Fruit fly (Drosophila melanogaster) whole organism, embryonic: ENCODE measurements around the gene Nmt.

Source experiments
- ATbp ChIP-seq: fragments of 200-800 bp; sonication (Bioruptor generic); optimal IDR thresholded peaks from 2 replicates; lab custom pipeline; 2017; ENCODE audit warnings: missing biosample characterization, mild to moderate bottlenecking, missing genetic modification characterization, missing genetic modification reagents
- Asciz ChIP-seq: fragments of 200-800 bp; sonication (Bioruptor generic); optimal IDR thresholded peaks from 2 replicates; lab custom pipeline; 2017; ENCODE audit warnings: missing biosample characterization, mild to moderate bottlenecking, missing genetic modification characterization, missing genetic modification reagents
- BtbVII ChIP-seq: fragments of 200-800 bp; sonication (Bioruptor generic); optimal IDR thresholded peaks from 3 replicates; lab custom pipeline; 2017; ENCODE audit warnings: missing biosample characterization, mild to moderate bottlenecking, missing genetic modification characterization
- CG10274 ChIP-seq: fragments of 200-800 bp; sonication (Bioruptor generic); optimal IDR thresholded peaks from 3 replicates; lab custom pipeline; 2017; ENCODE audit warnings: missing biosample characterization, mild to moderate bottlenecking, missing genetic modification characterization
- CG10565 ChIP-seq: fragments of 200-800 bp; sonication (Bioruptor generic); optimal IDR thresholded peaks from 3 replicates; lab custom pipeline; 2016; ENCODE audit warnings: missing biosample characterization, mild to moderate bottlenecking, missing genetic modification characterization
- CG11093 ChIP-seq: fragments of 200-800 bp; sonication (Bioruptor generic); IDR thresholded peaks from 3 replicates; pipeline ENCODE4 v1.3.6; 2022; ENCODE audit warnings: missing biosample characterization, missing genetic modification characterization
- CG11504 ChIP-seq: fragments of 200-800 bp; sonication (Bioruptor generic); optimal IDR thresholded peaks from 3 replicates; lab custom pipeline; 2019; ENCODE audit warnings: missing biosample characterization, mild to moderate bottlenecking, missing genetic modification characterization, moderate library complexity
- CG11696 ChIP-seq: fragments of 200-800 bp; sonication (Bioruptor generic); IDR thresholded peaks from 2 replicates; pipeline ENCODE4 v1.3.6; 2022; ENCODE audit warnings: missing biosample characterization, missing genetic modification characterization
- CG1233 ChIP-seq: fragments of 200-800 bp; sonication (Bioruptor generic); optimal IDR thresholded peaks from 4 replicates; lab custom pipeline; 2018; ENCODE audit warnings: missing biosample characterization, mild to moderate bottlenecking, missing genetic modification characterization
- CG15011 ChIP-seq: fragments of 200-800 bp; sonication (Bioruptor generic); optimal IDR thresholded peaks from 3 replicates; lab custom pipeline; 2018; ENCODE audit warnings: missing biosample characterization, mild to moderate bottlenecking, missing genetic modification characterization
- CG15073 ChIP-seq: fragments of 200-800 bp; sonication (Bioruptor generic); optimal IDR thresholded peaks from 2 replicates; lab custom pipeline; 2016; ENCODE audit warnings: missing biosample characterization, missing genetic modification characterization
- CG18262 ChIP-seq: fragments of 200-800 bp; optimal IDR thresholded peaks from 3 replicates; lab custom pipeline; 2019; ENCODE audit warnings: missing biosample characterization, mild to moderate bottlenecking, missing genetic modification characterization, moderate library complexity
- CG18599 ChIP-seq: fragments of 200-800 bp; sonication (Bioruptor generic); optimal IDR thresholded peaks from 3 replicates; lab custom pipeline; 2017; ENCODE audit warnings: missing biosample characterization, missing genetic modification characterization, mild to moderate bottlenecking, moderate library complexity, missing genetic modification reagents
- CG2889 ChIP-seq: fragments of 200-800 bp; sonication (Bioruptor generic); IDR thresholded peaks from 3 replicates; pipeline ENCODE4 v1.3.6; 2022; ENCODE audit warnings: missing biosample characterization, missing genetic modification characterization
- CG34422 ChIP-seq: fragments of 200-800 bp; sonication (Bioruptor generic); IDR thresholded peaks from 3 replicates; pipeline ENCODE4 v1.3.6; 2022; ENCODE audit warnings: missing biosample characterization, missing genetic modification characterization
- CG3847 ChIP-seq: fragments of 200-800 bp; sonication (Bioruptor generic); IDR thresholded peaks from 2 replicates; pipeline ENCODE4 v1.3.6; 2022; ENCODE audit warnings: missing biosample characterization, missing genetic modification characterization
- CG43689 ChIP-seq: fragments of 200-800 bp; sonication (Bioruptor generic); IDR thresholded peaks from 2 replicates; pipeline ENCODE4 v1.3.6; 2022; ENCODE audit warnings: missing biosample characterization, missing genetic modification characterization
- CG7271 ChIP-seq: fragments of 200-800 bp; sonication (Bioruptor generic); optimal IDR thresholded peaks from 2 replicates; lab custom pipeline; 2018; ENCODE audit warnings: missing biosample characterization, mild to moderate bottlenecking, missing genetic modification characterization, moderate library complexity
- CG8478 ChIP-seq: fragments of >200 bp; optimal IDR thresholded peaks from 2 replicates; lab custom pipeline; 2018
- CG8765 ChIP-seq: fragments of 200-800 bp; sonication (Bioruptor generic); IDR thresholded peaks from 2 replicates; pipeline ENCODE4 v1.3.6; 2022; ENCODE audit warnings: missing biosample characterization, missing genetic modification characterization
- CG9932 ChIP-seq: fragments of 200-800 bp; sonication (Bioruptor generic); IDR thresholded peaks from 2 replicates; pipeline ENCODE4 v1.3.6; 2022; ENCODE audit warnings: missing biosample characterization, missing genetic modification characterization
- Camta ChIP-seq: fragments of 200-800 bp; sonication (Bioruptor generic); optimal IDR thresholded peaks from 2 replicates; lab custom pipeline; 2016; ENCODE audit warnings: missing biosample characterization, missing genetic modification characterization
- Dip2 ChIP-seq: fragments of 200-800 bp; sonication (Bioruptor generic); IDR thresholded peaks from 2 replicates; pipeline ENCODE4 v1.3.6; 2022; ENCODE audit warnings: missing biosample characterization, missing genetic modification characterization
- HLH54F ChIP-seq: fragments of 200-800 bp; sonication (Bioruptor generic); optimal IDR thresholded peaks from 3 replicates; lab custom pipeline; 2016; ENCODE audit warnings: missing biosample characterization, missing genetic modification characterization
- Hr78 ChIP-seq, 2 experiments: fragments of 200-800 bp in 1 of 2; fragments of >200 bp in 1 of 2; sonication (Bioruptor generic) in 1 of 2; optimal IDR thresholded peaks; 2 replicates each; lab custom pipeline; 2017 to 2019; ENCODE audit warnings: missing biosample characterization in 2 of 2, missing genetic modification characterization in 2 of 2, mild to moderate bottlenecking in 1 of 2, moderate library complexity in 1 of 2
- Lim3 ChIP-seq: fragments of 200-800 bp; sonication (Bioruptor generic); IDR thresholded peaks from 2 replicates; pipeline ENCODE4 v1.3.6; 2022; ENCODE audit warnings: missing biosample characterization, missing genetic modification characterization
- MESR4 ChIP-seq: fragments of 200-800 bp; sonication (Bioruptor generic); optimal IDR thresholded peaks from 2 replicates; lab custom pipeline; 2018; ENCODE audit warnings: missing biosample characterization, mild to moderate bottlenecking, missing genetic modification characterization, moderate library complexity
- Myb ChIP-seq: fragments of 200-800 bp; sonication (Bioruptor generic); optimal IDR thresholded peaks from 2 replicates; lab custom pipeline; 2016; ENCODE audit warnings: missing biosample characterization, missing genetic modification characterization
- Spps ChIP-seq: fragments of 200-800 bp; sonication (Bioruptor generic); optimal IDR thresholded peaks from 2 replicates; lab custom pipeline; 2018; ENCODE audit warnings: missing biosample characterization, mild to moderate bottlenecking, missing genetic modification characterization
- Usf ChIP-seq: fragments of 200-800 bp; sonication (Bioruptor generic); optimal IDR thresholded peaks from 2 replicates; lab custom pipeline; 2017; ENCODE audit warnings: missing genotype, missing biosample characterization, missing genetic modification characterization
- ara ChIP-seq: fragments of 200-800 bp; sonication (Bioruptor generic); IDR thresholded peaks from 2 replicates; pipeline ENCODE4 v1.3.6; 2022; ENCODE audit warnings: missing biosample characterization, missing genetic modification characterization
- bbx ChIP-seq: fragments of 200-800 bp; sonication (Bioruptor generic); IDR thresholded peaks from 2 replicates; pipeline ENCODE4 v1.3.6; 2022; ENCODE audit warnings: missing biosample characterization, missing genetic modification characterization; ENCODE audit not compliant: partially characterized antibody
- bcd ChIP-seq: fragments of 200-800 bp; sonication (Bioruptor generic); optimal IDR thresholded peaks from 2 replicates; lab custom pipeline; 2017; ENCODE audit warnings: missing biosample characterization, mild to moderate bottlenecking, missing genetic modification characterization
- crc ChIP-seq: fragments of 200-800 bp; sonication (Bioruptor generic); optimal IDR thresholded peaks from 2 replicates; lab custom pipeline; 2016; ENCODE audit warnings: missing biosample characterization, missing genetic modification characterization
- crp ChIP-seq, 2 experiments: fragments of 200-800 bp; sonication (Bioruptor generic); optimal IDR thresholded peaks; 2 replicates in 1 of 2; 3 replicates in 1 of 2; lab custom pipeline; 2017; ENCODE audit warnings: missing biosample characterization in 2 of 2, missing genetic modification characterization in 2 of 2, mild to moderate bottlenecking in 1 of 2, moderate library complexity in 1 of 2
- dmrt11E ChIP-seq: fragments of 200-800 bp; sonication (Bioruptor generic); optimal IDR thresholded peaks from 3 replicates; lab custom pipeline; 2018; ENCODE audit warnings: missing biosample characterization, mild to moderate bottlenecking, missing genetic modification characterization, moderate library complexity
- ems ChIP-seq: fragments of 200-800 bp; sonication (Bioruptor generic); optimal IDR thresholded peaks from 3 replicates; lab custom pipeline; 2016; ENCODE audit warnings: missing biosample characterization, missing genetic modification characterization
- ewg ChIP-seq: fragments of 200-800 bp; sonication (Bioruptor generic); optimal IDR thresholded peaks from 3 replicates; lab custom pipeline; 2017; ENCODE audit warnings: mild to moderate bottlenecking, missing biosample characterization, missing genetic modification reagents, missing genetic modification characterization
- grn ChIP-seq: fragments of 200-800 bp; sonication (Bioruptor generic); optimal IDR thresholded peaks from 3 replicates; lab custom pipeline; 2017; ENCODE audit warnings: missing biosample characterization, missing genetic modification characterization
- gsb-n ChIP-seq: fragments of 200-800 bp; sonication (Bioruptor generic); optimal IDR thresholded peaks from 3 replicates; lab custom pipeline; 2018; ENCODE audit warnings: missing biosample characterization, mild to moderate bottlenecking, missing genetic modification characterization
- gt ChIP-seq: fragments of 200-800 bp; sonication (Bioruptor generic); IDR thresholded peaks from 2 replicates; pipeline ENCODE4 v1.3.6; 2022; ENCODE audit warnings: missing biosample characterization, missing genetic modification characterization
- mam ChIP-seq: fragments of 200-800 bp; sonication (Bioruptor generic); optimal IDR thresholded peaks from 3 replicates; lab custom pipeline; 2016; ENCODE audit warnings: missing biosample characterization, missing genetic modification characterization
- oc ChIP-seq: fragments of 200-800 bp; sonication (Bioruptor generic); optimal IDR thresholded peaks from 2 replicates; lab custom pipeline; 2018; ENCODE audit warnings: missing biosample characterization, mild to moderate bottlenecking, missing genetic modification characterization, moderate library complexity
- pb ChIP-seq: fragments of 200-800 bp; sonication (Bioruptor generic); optimal IDR thresholded peaks from 3 replicates; lab custom pipeline; 2016; ENCODE audit warnings: missing biosample characterization, missing genetic modification characterization
- pho ChIP-seq: fragments of 200-800 bp; sonication (Bioruptor generic); optimal IDR thresholded peaks from 2 replicates; lab custom pipeline; 2016; ENCODE audit warnings: missing biosample characterization, missing genetic modification characterization
- repo ChIP-seq: fragments of 200-800 bp; sonication (Bioruptor generic); optimal IDR thresholded peaks from 2 replicates; lab custom pipeline; 2016; ENCODE audit warnings: missing biosample characterization, missing genetic modification characterization
- sens ChIP-seq: fragments of 200-800 bp; sonication (Bioruptor generic); peaks from one replicate; lab custom pipeline; 2016; ENCODE audit warnings: missing biosample characterization, missing genetic modification characterization
- sens-2 ChIP-seq: fragments of 200-800 bp; sonication (Bioruptor generic); IDR thresholded peaks from 2 replicates; pipeline ENCODE4 v1.3.6; 2022; ENCODE audit warnings: missing biosample characterization, missing genetic modification characterization
- sisA ChIP-seq: fragments of 200-800 bp; sonication (Bioruptor generic); IDR thresholded peaks from 2 replicates; pipeline ENCODE4 v1.3.6; 2022; ENCODE audit warnings: missing biosample characterization, missing genetic modification characterization
- zfh2 ChIP-seq: fragments of 200-800 bp; sonication (Bioruptor generic); optimal IDR thresholded peaks from 2 replicates; lab custom pipeline; 2016; ENCODE audit warnings: missing biosample characterization, missing genetic modification characterization

The Nmt gene

DNA sequence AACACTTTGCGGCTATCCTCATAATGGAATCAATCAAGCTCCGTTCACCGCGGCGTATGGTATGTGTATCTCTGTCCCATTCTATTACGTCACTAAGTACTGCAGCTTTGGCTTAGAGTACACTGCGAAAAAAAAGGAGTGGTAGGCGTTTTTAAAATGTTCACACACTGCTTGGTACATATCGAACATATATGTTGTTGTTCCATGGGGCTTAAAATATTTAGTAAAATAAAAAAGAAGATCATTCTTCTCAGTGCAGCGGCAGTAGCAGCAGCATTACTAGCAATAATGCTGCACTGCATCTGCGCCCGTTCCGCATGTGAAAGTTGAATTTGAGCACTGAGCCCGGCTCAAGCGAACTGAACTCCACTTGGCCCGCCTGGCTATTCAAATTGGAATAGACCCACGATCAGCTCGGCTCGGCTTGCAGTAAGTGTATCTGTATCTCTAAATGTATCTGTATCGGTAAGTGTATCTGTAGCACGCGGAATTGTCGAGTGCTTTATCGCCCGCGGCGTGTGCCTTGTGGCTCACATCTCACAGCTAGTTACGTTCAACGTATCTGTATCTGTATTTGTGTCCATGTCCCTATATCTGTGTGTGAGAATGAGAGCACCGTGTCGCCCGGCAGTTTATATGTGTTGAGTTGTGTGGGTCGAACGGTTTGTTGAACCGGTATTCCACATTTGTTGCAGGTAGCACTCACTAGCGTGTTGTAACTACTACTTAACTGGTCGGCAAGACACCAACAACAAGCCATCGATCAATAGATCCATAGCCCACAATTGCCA is 24.8 kb downstream of the Nmt start (continued):
- no peak for TF ChIP-seq bbx
- TF ChIP-seq Hr78 (GFP tag; optimal IDR thresholded peaks at IDR 0.05; lab: Kevin White, UChicago) = no peak
- peak; percentile 31 for TF ChIP-seq CG10274
- no peak for TF ChIP-seq dmrt11E
- no peak; the same call in 1 of the 2 replicates for TF ChIP-seq CG43689
- peak; percentile 68 for TF ChIP-seq sisA (GFP tag; lab: Robert Waterston, UW)
- TF ChIP-seq mam (GFP tag; lab: Kevin White, UChicago) = peak; percentile 18
- TF ChIP-seq crp (GFP tag; optimal IDR thresholded peaks at IDR 0.05; lab: Kevin White, UChicago) = peak in 1 of 2 experiments; percentile 3
- TF ChIP-seq sens = peak; percentile 92
- TF ChIP-seq CG34422 (GFP tag; lab: Robert Waterston, UW) = peak; percentile 70; the same call in 2 of the 3 replicates
- peak; percentile 80 for TF ChIP-seq oc (tag; lab: Kevin White, UChicago)
- TF ChIP-seq sens-2 (GFP tag; lab: Robert Waterston, UW) = no peak
- TF ChIP-seq ems (GFP tag; lab: Kevin White, UChicago) = peak; percentile 12
- no peak for TF ChIP-seq CG8765 (GFP tag; lab: Robert Waterston, UW)
- TF ChIP-seq CG3847 (GFP tag; lab: Robert Waterston, UW) = 0 out of 2 replicates have a peak, but pooled peaks have one; percentile 32
- TF ChIP-seq HLH54F = no peak
- TF ChIP-seq Myb = no peak
- TF ChIP-seq ewg = peak; percentile 43
- no peak for TF ChIP-seq Spps (tag; lab: Kevin White, UChicago)
- no peak for TF ChIP-seq CG11696 (GFP tag; lab: Robert Waterston, UW)
- TF ChIP-seq bcd (GFP tag; lab: Kevin White, UChicago) = peak; percentile 41
- TF ChIP-seq ATbp (GFP tag; lab: Kevin White, UChicago) = peak; percentile 58
- TF ChIP-seq grn (GFP tag; lab: Kevin White, UChicago) = peak; percentile 34
- TF ChIP-seq ara (GFP tag; lab: Robert Waterston, UW) = peak; percentile 29; the same call in 1 of the 2 replicates
- peak; percentile 4 for TF ChIP-seq CG15011 (GFP tag; lab: Kevin White, UChicago)
- no peak for TF ChIP-seq CG8478 (lab: Kevin White, UChicago)
- TF ChIP-seq CG7271 (tag; lab: Kevin White, UChicago) = no peak
- peak; percentile 80 for TF ChIP-seq CG11504 (tag; lab: Kevin White, UChicago)
- TF ChIP-seq Lim3 (GFP tag; lab: Robert Waterston, UW) = peak; percentile 49; the same call in 1 of the 2 replicates
- no peak for TF ChIP-seq CG15073 (GFP tag; lab: Kevin White, UChicago)
- TF ChIP-seq CG9932 (GFP tag; lab: Robert Waterston, UW) = peak; percentile 30; the same call in 1 of the 2 replicates
- no peak for TF ChIP-seq Dip2 (GFP tag; lab: Robert Waterston, UW)
- no peak for TF ChIP-seq Usf (GFP tag; lab: Kevin White, UChicago)
- no peak for TF ChIP-seq crc (GFP tag; lab: Kevin White, UChicago)
- peak; percentile 65 for TF ChIP-seq Asciz (GFP tag; lab: Kevin White, UChicago)
- peak; percentile 41 for TF ChIP-seq CG18262 (tag; lab: Kevin White, UChicago)
- TF ChIP-seq MESR4 (GFP tag; lab: Kevin White, UChicago) = no peak
- TF ChIP-seq CG1233 (GFP tag; lab: Kevin White, UChicago) = no peak
- peak; percentile 26; the same call in 1 of the 3 replicates for TF ChIP-seq CG11093 (GFP tag; lab: Robert Waterston, UW)
- TF ChIP-seq gsb-n (tag; lab: Kevin White, UChicago) = peak; percentile 10
- no peak for TF ChIP-seq zfh2 (GFP tag; lab: Kevin White, UChicago)
- TF ChIP-seq gt (GFP tag; lab: Robert Waterston, UW) = no peak
- TF ChIP-seq repo (GFP tag; lab: Kevin White, UChicago) = no peak
- TF ChIP-seq CG2889 (GFP tag; lab: Robert Waterston, UW) = peak; percentile 31; the same call in 1 of the 3 replicates
- TF ChIP-seq CG18599 (GFP tag; lab: Kevin White, UChicago) = peak; percentile 33
- no peak for TF ChIP-seq pb
- TF ChIP-seq Camta (GFP tag; lab: Kevin White, UChicago) = peak; percentile 26
- peak; percentile 42 for TF ChIP-seq BtbVII (GFP tag; lab: Kevin White, UChicago)
- TF ChIP-seq pho (GFP tag; lab: Kevin White, UChicago) = no peak
- TF ChIP-seq CG10565 (GFP tag; lab: Kevin White, UChicago) = no peak
